Fruit fly (Drosophila melanogaster) whole organism, embryonic: ENCODE data around the gene CG10993.

Experiments used
- Antp ChIP-seq: fragments of 200-800 bp; sonication (Bioruptor generic); optimal IDR thresholded peaks from 3 replicates; lab custom pipeline; 2016; ENCODE audit warnings: missing biosample characterization, missing genetic modification characterization
- Bgb ChIP-seq: fragments of 200-800 bp; sonication (Bioruptor generic); IDR thresholded peaks from 2 replicates; pipeline ENCODE4 v1.3.6; 2022; ENCODE audit warnings: missing biosample characterization, missing genetic modification characterization; ENCODE audit not compliant: partially characterized antibody
- CG10321 ChIP-seq: fragments of 200-800 bp; sonication (Bioruptor generic); IDR thresholded peaks from 2 replicates; pipeline ENCODE4 v1.3.6; 2022; ENCODE audit warnings: missing biosample characterization, missing genetic modification characterization
- CG10366 ChIP-seq: fragments of 200-800 bp; sonication (Bioruptor generic); IDR thresholded peaks from 2 replicates; pipeline ENCODE4 v1.3.6; 2022; ENCODE audit warnings: missing biosample characterization, missing genetic modification characterization
- CG11723 ChIP-seq: fragments of 200-800 bp; sonication (Bioruptor generic); optimal IDR thresholded peaks from 2 replicates; lab custom pipeline; 2017; ENCODE audit warnings: missing biosample characterization, mild to moderate bottlenecking, missing genetic modification characterization
- CG12942 ChIP-seq: fragments of 200-800 bp; sonication (Bioruptor generic); optimal IDR thresholded peaks from 3 replicates; lab custom pipeline; 2016; ENCODE audit warnings: missing biosample characterization, missing genetic modification characterization
- CG14441 ChIP-seq: fragments of 200-800 bp; sonication (Bioruptor generic); IDR thresholded peaks from 2 replicates; pipeline ENCODE4 v1.3.6; 2022; ENCODE audit warnings: missing biosample characterization, missing genetic modification characterization
- CG14965 ChIP-seq: fragments of 200-800 bp; sonication (Bioruptor generic); optimal IDR thresholded peaks from 2 replicates; lab custom pipeline; 2016; ENCODE audit warnings: missing biosample characterization, missing genetic modification characterization, borderline replicate concordance
- CG15479 ChIP-seq: fragments of 200-800 bp; sonication (Bioruptor generic); optimal IDR thresholded peaks from 3 replicates; lab custom pipeline; 2019; ENCODE audit warnings: missing biosample characterization, mild to moderate bottlenecking, missing genetic modification characterization, moderate library complexity
- CG15601 ChIP-seq: fragments of 200-800 bp; sonication (Bioruptor generic); optimal IDR thresholded peaks from 3 replicates; lab custom pipeline; 2019; ENCODE audit warnings: missing biosample characterization, mild to moderate bottlenecking, missing genetic modification characterization, moderate library complexity
- CG32772 ChIP-seq: fragments of 200-800 bp; sonication (Bioruptor generic); IDR thresholded peaks from 2 replicates; pipeline ENCODE4 v1.3.6; 2022; ENCODE audit warnings: missing biosample characterization, missing genetic modification characterization
- CG34376 ChIP-seq: fragments of 200-800 bp; sonication (Bioruptor generic); optimal IDR thresholded peaks from 2 replicates; lab custom pipeline; 2018; ENCODE audit warnings: missing biosample characterization, mild to moderate bottlenecking, missing genetic modification characterization
- CG3847 ChIP-seq: fragments of 200-800 bp; sonication (Bioruptor generic); IDR thresholded peaks from 2 replicates; pipeline ENCODE4 v1.3.6; 2022; ENCODE audit warnings: missing biosample characterization, missing genetic modification characterization
- CG5245 ChIP-seq: fragments of 200-800 bp; sonication (Bioruptor generic); optimal IDR thresholded peaks from 3 replicates; lab custom pipeline; 2016; ENCODE audit warnings: missing biosample characterization, missing genetic modification characterization
- CG6175 ChIP-seq: fragments of 200-800 bp; sonication (Bioruptor generic); IDR thresholded peaks from 3 replicates; pipeline ENCODE4 v1.3.6; 2022; ENCODE audit warnings: missing biosample characterization, missing genetic modification characterization
- CG6689 ChIP-seq: fragments of 200-800 bp; sonication (Bioruptor generic); IDR thresholded peaks from 2 replicates; pipeline ENCODE4 v1.3.6; 2022; ENCODE audit warnings: missing biosample characterization, missing genetic modification characterization
- CG6765 ChIP-seq: fragments of 200-800 bp; sonication (Bioruptor generic); optimal IDR thresholded peaks from 3 replicates; lab custom pipeline; 2017; ENCODE audit warnings: missing biosample characterization, mild to moderate bottlenecking, missing genetic modification characterization
- CG7271 ChIP-seq: fragments of 200-800 bp; sonication (Bioruptor generic); optimal IDR thresholded peaks from 2 replicates; lab custom pipeline; 2018; ENCODE audit warnings: missing biosample characterization, mild to moderate bottlenecking, missing genetic modification characterization, moderate library complexity
- CG8089 ChIP-seq: fragments of 200-800 bp; sonication (Bioruptor generic); optimal IDR thresholded peaks from 3 replicates; lab custom pipeline; 2016; ENCODE audit warnings: missing biosample characterization, missing genetic modification characterization
- Dip3 ChIP-seq: fragments of 200-800 bp; sonication (Bioruptor generic); optimal IDR thresholded peaks from 3 replicates; lab custom pipeline; 2016; ENCODE audit warnings: missing biosample characterization, missing genetic modification characterization
- Doc2 ChIP-seq: fragments of 200-800 bp; sonication (Bioruptor generic); IDR thresholded peaks from 2 replicates; pipeline ENCODE4 v1.3.6; 2022; ENCODE audit warnings: missing biosample characterization, missing genetic modification characterization
- Ets65A ChIP-seq: fragments of 200-800 bp; sonication (Bioruptor generic); peaks from one replicate; lab custom pipeline; 2016; ENCODE audit warnings: missing biosample characterization, missing genetic modification characterization
- H2.0 ChIP-seq: fragments of 200-800 bp; sonication (Bioruptor generic); IDR thresholded peaks from 2 replicates; pipeline ENCODE4 v1.3.6; 2022; ENCODE audit warnings: missing biosample characterization, missing genetic modification characterization
- Hmr ChIP-seq: fragments of 200-800 bp; sonication (Bioruptor generic); optimal IDR thresholded peaks from 3 replicates; lab custom pipeline; 2017; ENCODE audit warnings: mild to moderate bottlenecking, missing biosample characterization, missing genetic modification reagents, missing genetic modification characterization
- Hr3 ChIP-seq: fragments of 200-800 bp; sonication (Bioruptor generic); optimal IDR thresholded peaks from 3 replicates; lab custom pipeline; 2016; ENCODE audit warnings: missing biosample characterization, missing genetic modification characterization
- Kr ChIP-seq: fragments of 200-800 bp; sonication (Bioruptor generic); optimal IDR thresholded peaks from 2 replicates; lab custom pipeline; 2017; ENCODE audit warnings: missing biosample characterization, mild to moderate bottlenecking, missing genetic modification characterization
- Lpt ChIP-seq: fragments of >200 bp; optimal IDR thresholded peaks from 2 replicates; lab custom pipeline; 2018; ENCODE audit warnings: missing biosample characterization, missing genetic modification characterization
- Nf-YB ChIP-seq: fragments of 200-800 bp; sonication (Bioruptor generic); optimal IDR thresholded peaks from 3 replicates; lab custom pipeline; 2019; ENCODE audit warnings: missing biosample characterization, mild to moderate bottlenecking, missing genetic modification characterization, moderate library complexity
- Pdp1 ChIP-seq, 2 experiments: fragments of 200-800 bp; sonication (Bioruptor generic); optimal IDR thresholded peaks; 3 replicates each; lab custom pipeline; 2016; ENCODE audit warnings: missing biosample characterization in 2 of 2, missing genetic modification characterization in 2 of 2, mild to moderate bottlenecking in 1 of 2, moderate library complexity in 1 of 2
- Sox102F ChIP-seq: fragments of 200-800 bp; sonication (Bioruptor generic); optimal IDR thresholded peaks from 2 replicates; lab custom pipeline; 2018; ENCODE audit warnings: missing biosample characterization, mild to moderate bottlenecking, missing genetic modification characterization, moderate library complexity
- Sry-δ ChIP-seq: fragments of 200-800 bp; sonication (Bioruptor generic); optimal IDR thresholded peaks from 2 replicates; lab custom pipeline; 2016; ENCODE audit warnings: missing biosample characterization, missing genetic modification characterization
- ac ChIP-seq: fragments of 200-800 bp; sonication (Bioruptor generic); optimal IDR thresholded peaks from 3 replicates; lab custom pipeline; 2017; ENCODE audit warnings: missing biosample characterization, mild to moderate bottlenecking, missing genetic modification characterization
- bsh ChIP-seq, 2 experiments: fragments of 200-800 bp; sonication (Bioruptor generic); optimal IDR thresholded peaks; 2 replicates each; lab custom pipeline; 2017 to 2018; ENCODE audit warnings: mild to moderate bottlenecking in 2 of 2, missing biosample characterization in 2 of 2, missing genetic modification characterization in 2 of 2, moderate library complexity in 1 of 2
- gem ChIP-seq: fragments of 200-800 bp; sonication (Bioruptor generic); optimal IDR thresholded peaks from 2 replicates; lab custom pipeline; 2019; ENCODE audit warnings: missing biosample characterization, mild to moderate bottlenecking, missing genetic modification characterization, moderate library complexity
- gfzf ChIP-seq: fragments of 200-800 bp; sonication (Bioruptor generic); optimal IDR thresholded peaks from 2 replicates; lab custom pipeline; 2016; ENCODE audit warnings: missing biosample characterization, mild to moderate bottlenecking, missing genetic modification characterization, moderate library complexity
- knrl ChIP-seq: fragments of 200-800 bp; sonication (Bioruptor generic); IDR thresholded peaks from 3 replicates; pipeline ENCODE4 v1.3.6; 2022; ENCODE audit warnings: missing biosample characterization, missing genetic modification characterization; ENCODE audit not compliant: partially characterized antibody
- nom ChIP-seq: fragments of 200-800 bp; sonication (Bioruptor generic); optimal IDR thresholded peaks from 2 replicates; lab custom pipeline; 2017; ENCODE audit warnings: missing biosample characterization, missing genetic modification characterization, mild to moderate bottlenecking, moderate library complexity, missing genetic modification reagents
- pnt ChIP-seq: fragments of 200-800 bp; sonication (Bioruptor generic); optimal IDR thresholded peaks from 3 replicates; lab custom pipeline; 2016; ENCODE audit warnings: missing biosample characterization, missing genetic modification characterization
- ranshi ChIP-seq: fragments of 200-800 bp; sonication (Bioruptor generic); IDR thresholded peaks from 2 replicates; pipeline ENCODE4 v1.3.6; 2022; ENCODE audit warnings: missing biosample characterization, missing genetic modification characterization
- repo ChIP-seq: fragments of 200-800 bp; sonication (Bioruptor generic); optimal IDR thresholded peaks from 2 replicates; lab custom pipeline; 2016; ENCODE audit warnings: missing biosample characterization, missing genetic modification characterization
- row ChIP-seq: fragments of 200-800 bp; sonication (Bioruptor generic); IDR thresholded peaks from 3 replicates; pipeline ENCODE4 v1.3.6; 2022; ENCODE audit warnings: missing biosample characterization, missing genetic modification characterization
- sens ChIP-seq: fragments of 200-800 bp; sonication (Bioruptor generic); peaks from one replicate; lab custom pipeline; 2016; ENCODE audit warnings: missing biosample characterization, missing genetic modification characterization
- slbo ChIP-seq: fragments of 200-800 bp; sonication (Bioruptor generic); IDR thresholded peaks from 2 replicates; pipeline ENCODE4 v1.3.6; 2022; ENCODE audit warnings: missing biosample characterization, missing genetic modification characterization
- sob ChIP-seq: fragments of 200-800 bp; sonication (Bioruptor generic); IDR thresholded peaks from 2 replicates; pipeline ENCODE4 v1.3.6; 2022; ENCODE audit warnings: missing biosample characterization, missing genetic modification characterization
- tll ChIP-seq, 2 experiments: fragments of 200-800 bp in 1 of 2; fragments of >200 bp in 1 of 2; sonication (Bioruptor generic) in 1 of 2; optimal IDR thresholded peaks; 2 replicates each; lab custom pipeline; 2017 to 2019; ENCODE audit warnings: missing biosample characterization in 2 of 2, missing genetic modification characterization in 2 of 2, mild to moderate bottlenecking in 1 of 2, moderate library complexity in 1 of 2
- toy ChIP-seq: fragments of 200-800 bp; sonication (Bioruptor generic); IDR thresholded peaks from 2 replicates; pipeline ENCODE4 v1.3.6; 2022; ENCODE audit warnings: missing biosample characterization, missing genetic modification characterization
- yki ChIP-seq: fragments of >200 bp; optimal IDR thresholded peaks from 3 replicates; lab custom pipeline; 2018
- zen2 ChIP-seq: fragments of 200-800 bp; sonication (Bioruptor generic); IDR thresholded peaks from 3 replicates; pipeline ENCODE4 v1.3.6; 2022; ENCODE audit warnings: missing biosample characterization, missing genetic modification characterization; ENCODE audit not compliant: partially characterized antibody

The CG10993 gene

DNA sequence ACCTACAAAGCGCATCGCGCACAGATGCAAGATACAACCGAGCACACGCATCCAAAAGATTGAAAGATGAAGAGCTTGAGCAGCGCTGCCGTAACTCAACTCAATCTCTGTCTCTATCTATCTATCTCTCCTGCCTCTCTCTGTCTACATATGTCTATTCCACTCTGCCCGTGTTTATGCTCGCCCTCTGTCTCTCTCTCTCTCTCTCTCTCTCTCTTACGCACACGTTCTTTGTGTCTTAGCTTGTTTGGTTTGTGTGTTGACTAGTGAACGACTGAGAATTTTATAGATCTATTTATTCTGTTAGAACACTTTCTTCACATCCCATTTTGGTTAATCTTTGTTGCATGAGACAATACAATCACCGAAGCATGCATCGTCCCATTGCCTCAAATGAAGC, 14.6 kb upstream of the CG10993 start (continued):
- no peak for TF ChIP-seq knrl (GFP tag; lab: Robert Waterston, UW)

DNA sequence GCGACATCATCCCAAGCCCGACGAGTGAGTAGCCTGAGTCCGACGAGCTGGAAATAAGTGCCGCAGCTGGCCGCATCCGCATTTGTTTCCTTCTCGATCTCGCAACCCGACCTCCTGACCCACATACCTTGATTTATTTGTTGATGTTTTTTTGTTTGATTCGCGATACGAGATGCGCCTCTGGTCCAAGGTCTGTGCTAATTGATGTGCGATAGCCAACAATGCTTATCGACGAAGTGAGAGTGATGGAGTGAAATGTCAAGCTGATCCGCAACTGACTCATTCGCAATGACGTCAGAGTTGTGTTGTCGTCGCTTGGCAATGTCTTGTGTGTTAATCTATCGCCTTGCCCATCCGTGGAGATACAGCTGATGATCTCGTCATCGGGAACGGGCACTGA, 13.5 kb upstream of the CG10993 start:
- TF ChIP-seq CG14441: no peak
- TF ChIP-seq CG15479 (GFP tag; lab: Kevin White, UChicago): peak; percentile 57
- peak; percentile 14 for TF ChIP-seq CG34376 (GFP tag; lab: Kevin White, UChicago)
- TF ChIP-seq, all 482 proteins: peak for 2

- TF ChIP-seq tll (GFP tag; optimal IDR thresholded peaks at IDR 0.05; lab: Kevin White, UChicago) (no peak), CG15601 (no peak), nom (GFP tag; lab: Kevin White, UChicago) (no peak), Bgb (GFP tag; lab: Robert Waterston, UW) (no peak), Sry-δ (GFP tag; lab: Kevin White, UChicago) (no peak), Kr (GFP tag; lab: Kevin White, UChicago) (no peak), Lpt (no peak), pnt (GFP tag; lab: Kevin White, UChicago) (no peak), Hmr (GFP tag; lab: Kevin White, UChicago) (no peak), gfzf (GFP tag; lab: Kevin White, UChicago) (no peak), gem (tag; lab: Kevin White, UChicago) (peak; percentile 19), CG8089 (GFP tag; lab: Kevin White, UChicago) (no peak), Doc2 (GFP tag; lab: Robert Waterston, UW) (no peak), CG6175 (GFP tag; lab: Robert Waterston, UW) (no peak), CG32772 (GFP tag; lab: Robert Waterston, UW) (no peak), CG6689 (peak; percentile 33; the same call in 1 of the 2 replicates), CG5245 (GFP tag; lab: Kevin White, UChicago) (no peak), Hr3 (GFP tag; lab: Kevin White, UChicago) (no peak), Ets65A (peak; percentile 89), CG3847 (GFP tag; lab: Robert Waterston, UW) (no peak), CG7271 (tag; lab: Kevin White, UChicago) (no peak), CG10321 (GFP tag; lab: Robert Waterston, UW) (no peak), ranshi (GFP tag; lab: Robert Waterston, UW) (no peak), Pdp1 (GFP tag; optimal IDR thresholded peaks at IDR 0.05; lab: Kevin White, UChicago) (peak in 1 of 2 experiments; percentile 13), CG12942 (GFP tag; lab: Kevin White, UChicago) (no peak), CG14965 (no peak), ac (no peak), toy (GFP tag; lab: Robert Waterston, UW) (no peak), CG6765 (no peak), slbo (GFP tag; lab: Robert Waterston, UW) (peak; percentile 29; the same call in 1 of the 2 replicates), repo (GFP tag; lab: Kevin White, UChicago) (no peak), row (GFP tag; lab: Robert Waterston, UW) (peak; percentile 32; the same call in 2 of the 3 replicates), Dip3 (GFP tag; lab: Kevin White, UChicago) (no peak), sob (GFP tag; lab: Robert Waterston, UW) (0 out of 2 replicates have a peak, but pooled peaks have one; percentile 19), Sox102F (peak; percentile 25), H2.0 (GFP tag; lab: Robert Waterston, UW) (no peak), zen2 (GFP tag; lab: Robert Waterston, UW) (no peak), CG11723 (GFP tag; lab: Kevin White, UChicago) (no peak), yki (no peak), sens (peak; percentile 9), CG10366 (GFP tag; lab: Robert Waterston, UW) (no peak), Antp (GFP tag; lab: Kevin White, UChicago) (no peak), Nf-YB (no peak), bsh (GFP tag; optimal IDR thresholded peaks at IDR 0.05; lab: Kevin White, UChicago) (no peak)
Observed at dm6 chrX:13800680-13801079, 9.8 kb upstream of the CG10993 start.
